Fruit fly (Drosophila melanogaster) S2 (cell line): ENCODE results near the gene Top3alpha.

Experiments used
- CG8478 ChIP-seq: fragments of >200 bp; optimal IDR thresholded peaks from 2 replicates; lab custom pipeline; 2018
- CTCF ChIP-seq, 2 experiments: fragments of >200 bp; optimal IDR thresholded peaks; 2 replicates each; lab custom pipeline; 2018

dm6 chr2L:19519611-19520010, 21.6 kb downstream of the Top3alpha start:
- TF ChIP-seq CG8478 (no peak), CTCF (optimal IDR thresholded peaks at IDR 0.05; lab: Kevin White, UChicago) (no peak)
